Worm (Caenorhabditis elegans) whole organism, late embryonic: ENCODE measurements around the gene Y73F8A.15.

ENCODE experiments used
- ahr-1 ChIP-seq: sonication (generic microtip); optimal IDR thresholded peaks from 2 replicates; lab custom pipeline; 2016; ENCODE audit warnings: missing genetic modification characterization, missing compliant biosample characterization
- ama-1 ChIP-seq: fragments of 150-350 bp; optimal IDR thresholded peaks from 2 replicates; lab custom pipeline; 2014
- ceh-30 ChIP-seq: fragments of 150-350 bp; optimal IDR thresholded peaks from 2 replicates; lab custom pipeline; 2014; ENCODE audit warnings: missing biosample characterization, missing genetic modification characterization
- elt-2 ChIP-seq: sonication (generic microtip); optimal IDR thresholded peaks from 2 replicates; lab custom pipeline; 2016; ENCODE audit warnings: missing genetic modification reagents, missing genetic modification characterization, missing compliant biosample characterization
- ets-4 ChIP-seq: sonication (generic microtip); optimal IDR thresholded peaks from 2 replicates; lab custom pipeline; 2016; ENCODE audit warnings: missing genetic modification characterization, missing compliant biosample characterization
- fkh-10 ChIP-seq: fragments of 150-350 bp; optimal IDR thresholded peaks from 2 replicates; lab custom pipeline; 2014; ENCODE audit warnings: missing biosample characterization, missing genetic modification reagents, missing genetic modification characterization
- gmeb-2 ChIP-seq: sonication (generic microtip); optimal IDR thresholded peaks from 2 replicates; lab custom pipeline; 2016; ENCODE audit warnings: missing genetic modification characterization, inconsistent platforms, missing compliant biosample characterization
- madf-2 ChIP-seq: sonication (generic microtip); optimal IDR thresholded peaks from 2 replicates; lab custom pipeline; 2017; ENCODE audit warnings: missing genetic modification characterization, missing compliant biosample characterization
- nhr-11 ChIP-seq: fragments of 150-350 bp; optimal IDR thresholded peaks from 2 replicates; lab custom pipeline; 2014; ENCODE audit warnings: missing biosample characterization, missing genetic modification characterization
- pat-9 ChIP-seq: fragments of 200-800 bp; sonication (Bioruptor generic); optimal IDR thresholded peaks from 2 replicates; lab custom pipeline; 2018; ENCODE audit warnings: mild to moderate bottlenecking, missing genetic modification characterization, moderate library complexity, missing compliant biosample characterization
- pros-1 ChIP-seq: fragments of 150-350 bp; optimal IDR thresholded peaks from 2 replicates; lab custom pipeline; 2014; ENCODE audit warnings: missing biosample characterization, missing genetic modification reagents, missing genetic modification characterization
- syd-9 ChIP-seq: sonication (generic microtip); optimal IDR thresholded peaks from 2 replicates; lab custom pipeline; 2016; ENCODE audit warnings: mild to moderate bottlenecking, missing genetic modification characterization, moderate library complexity, missing compliant biosample characterization
- tbx-2 ChIP-seq: sonication (generic microtip); optimal IDR thresholded peaks from 2 replicates; lab custom pipeline; 2016; ENCODE audit warnings: missing genetic modification characterization, missing compliant biosample characterization
- ttx-3 ChIP-seq: sonication (generic microtip); optimal IDR thresholded peaks from 2 replicates; lab custom pipeline; 2016; ENCODE audit warnings: missing genetic modification reagents, missing genetic modification characterization, missing compliant biosample characterization

ce11 chrIV:15291162-15291561 lies 30.2 kb upstream of the Y73F8A.15 start, which contains the start of gene pqn-90:
- no peak for TF ChIP-seq ceh-30 (tag; lab: Kevin White, UChicago)
- TF ChIP-seq nhr-11, result no peak
- no peak for TF ChIP-seq ets-4 (tag; lab: Kevin White, UChicago)
- TF ChIP-seq tbx-2 (tag; lab: Kevin White, UChicago), result no peak
- no peak for TF ChIP-seq madf-2 (tag; lab: Kevin White, UChicago)
- no peak for TF ChIP-seq gmeb-2 (tag; lab: Kevin White, UChicago)
- no peak for TF ChIP-seq pat-9 (tag; lab: Kevin White, UChicago)
- TF ChIP-seq pros-1 (tag; lab: Kevin White, UChicago), result no peak
- TF ChIP-seq elt-2 (tag; lab: Kevin White, UChicago), result no peak
- no peak for TF ChIP-seq syd-9 (tag; lab: Kevin White, UChicago)
- no peak for TF ChIP-seq fkh-10 (GFP tag; lab: Kevin White, UChicago)
- TF ChIP-seq ama-1 (lab: Kevin White, UChicago), result no peak
- no peak for TF ChIP-seq ttx-3 (tag; lab: Kevin White, UChicago)
- no peak for TF ChIP-seq ahr-1 (tag; lab: Kevin White, UChicago)
